In genomic region chr3R:5742278-5743196, dm6 we compare ENCODE assay signal across 1 fruit fly cellular context.
A peak's percentile ranks its signal among the peaks of the same experiment; 100 is the strongest.
TF ChIP-seq lines count a peak whose summit lies in the region.

Gene Sym (minus strand): TSS chr3R:5742476.
Gene Madm (plus strand): TSS chr3R:5742510.

TF ChIP-seq in whole organism, embryonic, 481 proteins besides CTCF, POLR2A, EP300 and RAD21 (continued from another document and continues in another):
- TF ChIP-seq CG11247 (GFP tag; IDR thresholded peaks at IDR 0.05; lab: Robert Waterston, UW), result no peak
- no peak for TF ChIP-seq gsb-n (tag; optimal IDR thresholded peaks at IDR 0.05; lab: Kevin White, UChicago)
- TF ChIP-seq Dip3 (GFP tag; optimal IDR thresholded peaks at IDR 0.05; lab: Kevin White, UChicago), result peak; percentile 43
- peak in 1 of 2 experiments; percentile 50 for TF ChIP-seq Hr51 (GFP tag; optimal IDR thresholded peaks at IDR 0.05; lab: Kevin White, UChicago)
- no peak for TF ChIP-seq CG11696 (GFP tag; IDR thresholded peaks at IDR 0.05; lab: Robert Waterston, UW)
- no peak for TF ChIP-seq CG6175 (GFP tag; IDR thresholded peaks at IDR 0.05; lab: Robert Waterston, UW)
- peak; percentile 97 for TF ChIP-seq Ets65A (GFP tag; lab: Kevin White, UChicago)
- no peak for TF ChIP-seq trh (GFP tag; optimal IDR thresholded peaks at IDR 0.05; lab: Kevin White, UChicago)
- peak; percentile 14 for TF ChIP-seq CG10543 (GFP tag; optimal IDR thresholded peaks at IDR 0.05; lab: Kevin White, UChicago)
- peak; percentile 53 for TF ChIP-seq Myb (GFP tag; optimal IDR thresholded peaks at IDR 0.05; lab: Kevin White, UChicago)
- no peak for TF ChIP-seq CG1792 (GFP tag; optimal IDR thresholded peaks at IDR 0.05; lab: Kevin White, UChicago)
- TF ChIP-seq CG4404 (GFP tag; IDR thresholded peaks at IDR 0.05; lab: Robert Waterston, UW), result no peak
- TF ChIP-seq Hr39 (optimal IDR thresholded peaks at IDR 0.05; lab: Kevin White, UChicago), result no peak
- peak; percentile 33 for TF ChIP-seq CG9817 (tag; optimal IDR thresholded peaks at IDR 0.05; lab: Kevin White, UChicago)
- no peak for TF ChIP-seq gt (GFP tag; IDR thresholded peaks at IDR 0.05; lab: Robert Waterston, UW)
- peak; percentile 89 for TF ChIP-seq Sry-δ (GFP tag; optimal IDR thresholded peaks at IDR 0.05; lab: Kevin White, UChicago)
- TF ChIP-seq pros (GFP tag; optimal IDR thresholded peaks at IDR 0.05; lab: Kevin White, UChicago), result no peak
- peak; percentile 19 for TF ChIP-seq shn (GFP tag; optimal IDR thresholded peaks at IDR 0.05; lab: Kevin White, UChicago)
- TF ChIP-seq jumu (GFP tag; optimal IDR thresholded peaks at IDR 0.05; lab: Kevin White, UChicago), result peak; percentile 22
- TF ChIP-seq CG17186 (GFP tag; optimal IDR thresholded peaks at IDR 0.05; lab: Kevin White, UChicago), result peak; percentile 67
- peak; percentile 16 for TF ChIP-seq CG12155 (GFP tag; optimal IDR thresholded peaks at IDR 0.05; lab: Kevin White, UChicago)
- peak; percentile 58; the same call in 1 of the 2 replicates for TF ChIP-seq MBD-R2 (GFP tag; IDR thresholded peaks at IDR 0.05; lab: Robert Waterston, UW)
- TF ChIP-seq Trl (optimal IDR thresholded peaks at IDR 0.05; lab: Kevin White, UChicago), result no peak
- TF ChIP-seq Trl (GFP tag; optimal IDR thresholded peaks at IDR 0.05; lab: Kevin White, UChicago), result peak; percentile 27
- TF ChIP-seq Sry-β (GFP tag; optimal IDR thresholded peaks at IDR 0.05; lab: Kevin White, UChicago), result peak; percentile 91
- no peak for TF ChIP-seq C15 (GFP tag; IDR thresholded peaks at IDR 0.05; lab: Robert Waterston, UW)
- TF ChIP-seq wdn (GFP tag; IDR thresholded peaks at IDR 0.05; lab: Robert Waterston, UW), result no peak
- TF ChIP-seq CG2889 (GFP tag; IDR thresholded peaks at IDR 0.05; lab: Robert Waterston, UW), result no peak
- TF ChIP-seq Camta (GFP tag; optimal IDR thresholded peaks at IDR 0.05; lab: Kevin White, UChicago), result peak; percentile 29
- no peak for TF ChIP-seq H2.0 (GFP tag; IDR thresholded peaks at IDR 0.05; lab: Robert Waterston, UW)
- peak; percentile 29 for TF ChIP-seq CG9876 (GFP tag; optimal IDR thresholded peaks at IDR 0.05; lab: Kevin White, UChicago)
- no peak for TF ChIP-seq CG4707 (GFP tag; optimal IDR thresholded peaks at IDR 0.05; lab: Kevin White, UChicago)
- peak; percentile 30 for TF ChIP-seq CG12744 (GFP tag; optimal IDR thresholded peaks at IDR 0.05; lab: Kevin White, UChicago)
- peak; percentile 56 for TF ChIP-seq CG12659 (GFP tag; optimal IDR thresholded peaks at IDR 0.05; lab: Kevin White, UChicago)
- TF ChIP-seq en (GFP tag; optimal IDR thresholded peaks at IDR 0.05; lab: Kevin White, UChicago), result no peak
- peak; percentile 24 for TF ChIP-seq CG3281 (GFP tag; optimal IDR thresholded peaks at IDR 0.05; lab: Kevin White, UChicago)
- TF ChIP-seq CG31388 (GFP tag; optimal IDR thresholded peaks at IDR 0.05; lab: Kevin White, UChicago), result no peak
- no peak for TF ChIP-seq CG14050 (GFP tag; IDR thresholded peaks at IDR 0.05; lab: Robert Waterston, UW)
- TF ChIP-seq CG10274 (GFP tag; optimal IDR thresholded peaks at IDR 0.05; lab: Kevin White, UChicago), result peak; percentile 48
- no peak for TF ChIP-seq Blimp-1 (GFP tag; optimal IDR thresholded peaks at IDR 0.05; lab: Kevin White, UChicago)
- no peak for TF ChIP-seq CG7745 (tag; optimal IDR thresholded peaks at IDR 0.05; lab: Kevin White, UChicago)
- peak; percentile 18 for TF ChIP-seq Hmx (GFP tag; optimal IDR thresholded peaks at IDR 0.05; lab: Kevin White, UChicago)
- TF ChIP-seq Mad (GFP tag; optimal IDR thresholded peaks at IDR 0.05; lab: Kevin White, UChicago), result peak; percentile 7
- no peak for TF ChIP-seq emc (GFP tag; optimal IDR thresholded peaks at IDR 0.05; lab: Kevin White, UChicago)
- no peak for TF ChIP-seq mirr (GFP tag; optimal IDR thresholded peaks at IDR 0.05; lab: Kevin White, UChicago)
- TF ChIP-seq dati (GFP tag; IDR thresholded peaks at IDR 0.05; lab: Robert Waterston, UW), result no peak
- peak; percentile 96 for TF ChIP-seq Adf1 (GFP tag; IDR thresholded peaks at IDR 0.05; lab: Robert Waterston, UW)
- no peak for TF ChIP-seq CG16863 (GFP tag; optimal IDR thresholded peaks at IDR 0.05; lab: Kevin White, UChicago)
- no peak for TF ChIP-seq ro (GFP tag; IDR thresholded peaks at IDR 0.05; lab: Robert Waterston, UW)
- TF ChIP-seq bigmax (GFP tag; optimal IDR thresholded peaks at IDR 0.05; lab: Kevin White, UChicago), result no peak
- peak; percentile 41 for TF ChIP-seq twi (tag; optimal IDR thresholded peaks at IDR 0.05; lab: Kevin White, UChicago)
- TF ChIP-seq knrl (GFP tag; IDR thresholded peaks at IDR 0.05; lab: Robert Waterston, UW; ENCODE audit: partially characterized antibody), result peak; percentile 91
- TF ChIP-seq CG10462 (GFP tag; optimal IDR thresholded peaks at IDR 0.05; lab: Kevin White, UChicago), result no peak
- peak; percentile 66 for TF ChIP-seq CG13624 (GFP tag; optimal IDR thresholded peaks at IDR 0.05; lab: Kevin White, UChicago)
- TF ChIP-seq kah (GFP tag; optimal IDR thresholded peaks at IDR 0.05; lab: Kevin White, UChicago), result no peak
- no peak for TF ChIP-seq kni (GFP tag; optimal IDR thresholded peaks at IDR 0.05; lab: Kevin White, UChicago)
- TF ChIP-seq CG2875 (GFP tag; optimal IDR thresholded peaks at IDR 0.05; lab: Kevin White, UChicago), result no peak
- TF ChIP-seq CG2129 (GFP tag; IDR thresholded peaks at IDR 0.05; lab: Robert Waterston, UW; ENCODE audit: partially characterized antibody), result peak; percentile 69
- TF ChIP-seq lmd (GFP tag; IDR thresholded peaks at IDR 0.05; lab: Robert Waterston, UW), result peak; percentile 24; the same call in 1 of the 2 replicates
- TF ChIP-seq kay (GFP tag; optimal IDR thresholded peaks at IDR 0.05; lab: Kevin White, UChicago), result peak; percentile 4
- TF ChIP-seq gcm2 (GFP tag; optimal IDR thresholded peaks at IDR 0.05; lab: Kevin White, UChicago), result no peak
- peak; percentile 51 for TF ChIP-seq stwl (tag; optimal IDR thresholded peaks at IDR 0.05; lab: Kevin White, UChicago)
- no peak for TF ChIP-seq CG10321 (GFP tag; IDR thresholded peaks at IDR 0.05; lab: Robert Waterston, UW)
- TF ChIP-seq CG3726 (GFP tag; IDR thresholded peaks at IDR 0.05; lab: Robert Waterston, UW), result no peak
- TF ChIP-seq CG18764 (GFP tag; optimal IDR thresholded peaks at IDR 0.05; lab: Kevin White, UChicago), result peak; percentile 21
- TF ChIP-seq Dad (GFP tag; optimal IDR thresholded peaks at IDR 0.05; lab: Kevin White, UChicago), result peak; percentile 13
- TF ChIP-seq Ets97D (GFP tag; optimal IDR thresholded peaks at IDR 0.05; lab: Kevin White, UChicago), result peak; percentile 84
- TF ChIP-seq Hr78 (GFP tag; optimal IDR thresholded peaks at IDR 0.05; lab: Kevin White, UChicago), result no peak
- peak; percentile 89 for TF ChIP-seq CG16813 (GFP tag; IDR thresholded peaks at IDR 0.05; lab: Robert Waterston, UW; ENCODE audit: partially characterized antibody)
- TF ChIP-seq Antp (GFP tag; optimal IDR thresholded peaks at IDR 0.05; lab: Kevin White, UChicago), result peak; percentile 19
- TF ChIP-seq Hr3 (GFP tag; optimal IDR thresholded peaks at IDR 0.05; lab: Kevin White, UChicago), result peak; percentile 33
- TF ChIP-seq gem (tag; optimal IDR thresholded peaks at IDR 0.05; lab: Kevin White, UChicago), result no peak
- TF ChIP-seq CG12942 (GFP tag; optimal IDR thresholded peaks at IDR 0.05; lab: Kevin White, UChicago), result peak; percentile 4
- peak; percentile 55 for TF ChIP-seq CG10267 (tag; optimal IDR thresholded peaks at IDR 0.05; lab: Kevin White, UChicago)
- no peak for TF ChIP-seq salm (tag; optimal IDR thresholded peaks at IDR 0.05; lab: Kevin White, UChicago)
- no peak for TF ChIP-seq CG31365 (tag; optimal IDR thresholded peaks at IDR 0.05; lab: Kevin White, UChicago)
- TF ChIP-seq Ptx1 (GFP tag; IDR thresholded peaks at IDR 0.05; lab: Robert Waterston, UW), result peak; percentile 40
- peak; percentile 83 for TF ChIP-seq ewg (GFP tag; optimal IDR thresholded peaks at IDR 0.05; lab: Kevin White, UChicago)
- TF ChIP-seq HLH54F (GFP tag; optimal IDR thresholded peaks at IDR 0.05; lab: Kevin White, UChicago), result peak; percentile 69
- TF ChIP-seq CG6272 (GFP tag; IDR thresholded peaks at IDR 0.05; lab: Robert Waterston, UW), result peak; percentile 53; the same call in 1 of the 2 replicates
- no peak for TF ChIP-seq CG5180 (GFP tag; optimal IDR thresholded peaks at IDR 0.05; lab: Kevin White, UChicago)
- TF ChIP-seq CG34224 (GFP tag; IDR thresholded peaks at IDR 0.05; lab: Robert Waterston, UW; ENCODE audit: partially characterized antibody), result peak; percentile 75
- no peak for TF ChIP-seq sima (GFP tag; optimal IDR thresholded peaks at IDR 0.05; lab: Kevin White, UChicago)
- no peak for TF ChIP-seq Lim3 (GFP tag; IDR thresholded peaks at IDR 0.05; lab: Robert Waterston, UW)
- TF ChIP-seq CG8478 (optimal IDR thresholded peaks at IDR 0.05; lab: Kevin White, UChicago), result peak; percentile 64
- no peak for TF ChIP-seq wor (GFP tag; IDR thresholded peaks at IDR 0.05; lab: Robert Waterston, UW)
- TF ChIP-seq CG3838 (GFP tag; optimal IDR thresholded peaks at IDR 0.05; lab: Kevin White, UChicago), result no peak
- TF ChIP-seq CG8388 (GFP tag; optimal IDR thresholded peaks at IDR 0.05; lab: Kevin White, UChicago), result no peak
- no peak for TF ChIP-seq CG13123 (GFP tag; optimal IDR thresholded peaks at IDR 0.05; lab: Kevin White, UChicago)
- peak in 1 of 2 experiments; percentile 50 for TF ChIP-seq crp (GFP tag; optimal IDR thresholded peaks at IDR 0.05; lab: Kevin White, UChicago)
- TF ChIP-seq row (GFP tag; IDR thresholded peaks at IDR 0.05; lab: Robert Waterston, UW), result peak; percentile 82
- TF ChIP-seq Usf (GFP tag; optimal IDR thresholded peaks at IDR 0.05; lab: Kevin White, UChicago), result no peak
- TF ChIP-seq disco-r (GFP tag; optimal IDR thresholded peaks at IDR 0.05; lab: Kevin White, UChicago), result no peak
- TF ChIP-seq Sin3A (optimal IDR thresholded peaks at IDR 0.05; lab: Kevin White, UChicago), result peak; percentile 96
- TF ChIP-seq CG11695 (GFP tag; IDR thresholded peaks at IDR 0.05; lab: Robert Waterston, UW), result no peak
- peak; percentile 61 for TF ChIP-seq CG3995 (GFP tag; optimal IDR thresholded peaks at IDR 0.05; lab: Kevin White, UChicago)
- peak; percentile 73; the same call in 2 of the 3 replicates for TF ChIP-seq Opbp (GFP tag; IDR thresholded peaks at IDR 0.05; lab: Robert Waterston, UW; ENCODE audit: partially characterized antibody)
- TF ChIP-seq bab2 (GFP tag; optimal IDR thresholded peaks at IDR 0.05; lab: Kevin White, UChicago), result peak; percentile 37
- TF ChIP-seq dmrt99B (tag; optimal IDR thresholded peaks at IDR 0.05; lab: Kevin White, UChicago), result no peak
- no peak for TF ChIP-seq CG6765 (GFP tag; optimal IDR thresholded peaks at IDR 0.05; lab: Kevin White, UChicago)
- peak; percentile 16 for TF ChIP-seq Dek (tag; optimal IDR thresholded peaks at IDR 0.05; lab: Kevin White, UChicago)
- no peak for TF ChIP-seq pb (GFP tag; optimal IDR thresholded peaks at IDR 0.05; lab: Kevin White, UChicago)
- no peak for TF ChIP-seq CG32767 (GFP tag; IDR thresholded peaks at IDR 0.05; lab: Robert Waterston, UW)
- TF ChIP-seq Asciz (GFP tag; optimal IDR thresholded peaks at IDR 0.05; lab: Kevin White, UChicago), result no peak
- TF ChIP-seq usp (GFP tag; optimal IDR thresholded peaks at IDR 0.05; lab: Kevin White, UChicago), result no peak
- TF ChIP-seq danr (GFP tag; IDR thresholded peaks at IDR 0.05; lab: Robert Waterston, UW), result no peak
- TF ChIP-seq B-H2 (GFP tag; optimal IDR thresholded peaks at IDR 0.05; lab: Kevin White, UChicago), result no peak
- peak; percentile 39 for TF ChIP-seq CG10147 (GFP tag; optimal IDR thresholded peaks at IDR 0.05; lab: Kevin White, UChicago)
- peak; percentile 68 for TF ChIP-seq CG14710 (tag; optimal IDR thresholded peaks at IDR 0.05; lab: Kevin White, UChicago)
- 0 out of 3 replicates have a peak, but pooled peaks have one; percentile 47 for TF ChIP-seq so (GFP tag; IDR thresholded peaks at IDR 0.05; lab: Robert Waterston, UW)
- no peak for TF ChIP-seq exex (tag; optimal IDR thresholded peaks at IDR 0.05; lab: Kevin White, UChicago)
- no peak for TF ChIP-seq CG1233 (GFP tag; optimal IDR thresholded peaks at IDR 0.05; lab: Kevin White, UChicago)
- TF ChIP-seq aop (GFP tag; IDR thresholded peaks at IDR 0.05; lab: Robert Waterston, UW), result no peak
- TF ChIP-seq dm (GFP tag; optimal IDR thresholded peaks at IDR 0.05; lab: Kevin White, UChicago), result peak; percentile 56
- peak; percentile 2 for TF ChIP-seq CG6683 (GFP tag; optimal IDR thresholded peaks at IDR 0.05; lab: Kevin White, UChicago)
- TF ChIP-seq tx (GFP tag; optimal IDR thresholded peaks at IDR 0.05; lab: Kevin White, UChicago), result peak; percentile 31
- no peak for TF ChIP-seq BtbVII (GFP tag; optimal IDR thresholded peaks at IDR 0.05; lab: Kevin White, UChicago)
- TF ChIP-seq br (optimal IDR thresholded peaks at IDR 0.05; lab: Kevin White, UChicago), result no peak
- no peak for TF ChIP-seq HHEX (GFP tag; optimal IDR thresholded peaks at IDR 0.05; lab: Kevin White, UChicago)
- no peak for TF ChIP-seq CG18476 (GFP tag; optimal IDR thresholded peaks at IDR 0.05; lab: Kevin White, UChicago)
- no peak; the same call in 2 of the 3 replicates for TF ChIP-seq mld (GFP tag; IDR thresholded peaks at IDR 0.05; lab: Robert Waterston, UW; ENCODE audit: partially characterized antibody)
- no peak for TF ChIP-seq CG7987 (GFP tag; optimal IDR thresholded peaks at IDR 0.05; lab: Kevin White, UChicago)
- peak; percentile 19; the same call in 1 of the 2 replicates for TF ChIP-seq CG10366 (GFP tag; IDR thresholded peaks at IDR 0.05; lab: Robert Waterston, UW)
- no peak for TF ChIP-seq Atf-2 (GFP tag; optimal IDR thresholded peaks at IDR 0.05; lab: Kevin White, UChicago)
- TF ChIP-seq tna (GFP tag; IDR thresholded peaks at IDR 0.05; lab: Robert Waterston, UW; ENCODE audit: partially characterized antibody), result peak; percentile 56; the same call in 1 of the 2 replicates
- peak; percentile 54 for TF ChIP-seq vfl (GFP tag; optimal IDR thresholded peaks at IDR 0.05; lab: Kevin White, UChicago)
- no peak for TF ChIP-seq CG10959 (GFP tag; IDR thresholded peaks at IDR 0.05; lab: Robert Waterston, UW)
- peak; percentile 20 for TF ChIP-seq Bteb2 (GFP tag; optimal IDR thresholded peaks at IDR 0.05; lab: Kevin White, UChicago)
- peak; percentile 99 for TF ChIP-seq crol (GFP tag; IDR thresholded peaks at IDR 0.05; lab: Robert Waterston, UW)
- TF ChIP-seq CG9609 (GFP tag; optimal IDR thresholded peaks at IDR 0.05; lab: Kevin White, UChicago), result no peak
- TF ChIP-seq sqz (GFP tag; optimal IDR thresholded peaks at IDR 0.05; lab: Kevin White, UChicago), result no peak
- TF ChIP-seq CG10654 (GFP tag; optimal IDR thresholded peaks at IDR 0.05; lab: Kevin White, UChicago), result peak; percentile 22
- no peak for TF ChIP-seq Hmr (GFP tag; optimal IDR thresholded peaks at IDR 0.05; lab: Kevin White, UChicago)
- TF ChIP-seq zen (tag; optimal IDR thresholded peaks at IDR 0.05; lab: Kevin White, UChicago), result peak; percentile 50
- TF ChIP-seq slp2 (GFP tag; optimal IDR thresholded peaks at IDR 0.05; lab: Kevin White, UChicago), result no peak
